Worm (Caenorhabditis elegans) whole organism, late embryonic: Measurements from ENCODE around the gene Y51B9A.14.

Experiments used
- C08G9.2 ChIP-seq: sonication (generic microtip); optimal IDR thresholded peaks from 2 replicates; lab custom pipeline; 2016; ENCODE audit warnings: mild to moderate bottlenecking, missing genetic modification characterization, moderate library complexity, missing compliant biosample characterization
- K02D7.2 ChIP-seq: sonication (generic microtip); optimal IDR thresholded peaks from 2 replicates; lab custom pipeline; 2017; ENCODE audit warnings: mild to moderate bottlenecking, missing genetic modification characterization, missing compliant biosample characterization
- T23F11.4 ChIP-seq: fragments of 200-800 bp; sonication (Bioruptor generic); optimal IDR thresholded peaks from 2 replicates; lab custom pipeline; 2018; ENCODE audit warnings: mild to moderate bottlenecking, missing genetic modification characterization, missing compliant biosample characterization
- ahr-1 ChIP-seq: sonication (generic microtip); optimal IDR thresholded peaks from 2 replicates; lab custom pipeline; 2016; ENCODE audit warnings: missing genetic modification characterization, missing compliant biosample characterization
- ceh-18 ChIP-seq: sonication (generic microtip); optimal IDR thresholded peaks from 2 replicates; lab custom pipeline; 2016; ENCODE audit warnings: missing genetic modification characterization, missing compliant biosample characterization
- ceh-2 ChIP-seq: sonication (generic microtip); optimal IDR thresholded peaks from 2 replicates; lab custom pipeline; 2016; ENCODE audit warnings: missing genotype, missing genetic modification characterization, missing compliant biosample characterization
- ceh-24 ChIP-seq: sonication (generic microtip); optimal IDR thresholded peaks from 2 replicates; lab custom pipeline; 2016; ENCODE audit warnings: mild to moderate bottlenecking, missing genetic modification characterization, missing compliant biosample characterization
- ceh-31 ChIP-seq: sonication (generic microtip); optimal IDR thresholded peaks from 2 replicates; lab custom pipeline; 2016; ENCODE audit warnings: missing genetic modification characterization, missing compliant biosample characterization
- ceh-45 ChIP-seq: fragments of 200-800 bp; sonication (Bioruptor generic); IDR thresholded peaks from 2 replicates; pipeline ENCODE4 v1.3.6; 2022; ENCODE audit warnings: missing genetic modification reagents, missing genetic modification characterization, missing compliant biosample characterization
- ceh-48 ChIP-seq: sonication (generic microtip); optimal IDR thresholded peaks from 2 replicates; lab custom pipeline; 2016; ENCODE audit warnings: missing genetic modification characterization, inconsistent platforms, missing compliant biosample characterization
- ceh-6 ChIP-seq: fragments of 200-800 bp; sonication (Bioruptor generic); optimal IDR thresholded peaks from 2 replicates; lab custom pipeline; 2018; ENCODE audit warnings: mild to moderate bottlenecking, missing genetic modification characterization, missing compliant biosample characterization
- dmd-4 ChIP-seq: sonication (generic microtip); optimal IDR thresholded peaks from 2 replicates; lab custom pipeline; 2016; ENCODE audit warnings: borderline replicate concordance, missing genetic modification characterization, missing compliant biosample characterization
- elt-2 ChIP-seq: sonication (generic microtip); optimal IDR thresholded peaks from 2 replicates; lab custom pipeline; 2016; ENCODE audit warnings: missing genetic modification reagents, missing genetic modification characterization, missing compliant biosample characterization
- elt-4 ChIP-seq: sonication (generic microtip); optimal IDR thresholded peaks from 2 replicates; lab custom pipeline; 2016; ENCODE audit warnings: missing genetic modification characterization, missing compliant biosample characterization
- eyg-1 ChIP-seq: sonication (generic microtip); optimal IDR thresholded peaks from 2 replicates; lab custom pipeline; 2016; ENCODE audit warnings: missing genotype, missing genetic modification characterization, missing compliant biosample characterization
- gmeb-2 ChIP-seq: sonication (generic microtip); optimal IDR thresholded peaks from 2 replicates; lab custom pipeline; 2016; ENCODE audit warnings: missing genetic modification characterization, inconsistent platforms, missing compliant biosample characterization
- hlh-15 ChIP-seq: sonication (generic microtip); optimal IDR thresholded peaks from 2 replicates; lab custom pipeline; 2016; ENCODE audit warnings: missing genetic modification characterization, missing compliant biosample characterization
- lim-6 ChIP-seq: sonication (generic microtip); optimal IDR thresholded peaks from 2 replicates; lab custom pipeline; 2016; ENCODE audit warnings: missing genetic modification characterization, missing compliant biosample characterization
- lin-11 ChIP-seq: fragments of 200-800 bp; sonication (Bioruptor generic); optimal IDR thresholded peaks from 2 replicates; lab custom pipeline; 2018; ENCODE audit warnings: mild to moderate bottlenecking, missing genetic modification characterization, missing compliant biosample characterization
- madf-2 ChIP-seq: sonication (generic microtip); optimal IDR thresholded peaks from 2 replicates; lab custom pipeline; 2017; ENCODE audit warnings: missing genetic modification characterization, missing compliant biosample characterization
- nfya-1 ChIP-seq: sonication (generic microtip); optimal IDR thresholded peaks from 2 replicates; lab custom pipeline; 2017; ENCODE audit warnings: missing genetic modification characterization, mild to moderate bottlenecking, missing compliant biosample characterization, antibody characterized with exemption, moderate library complexity
- nhr-11 ChIP-seq: fragments of 150-350 bp; optimal IDR thresholded peaks from 2 replicates; lab custom pipeline; 2014; ENCODE audit warnings: missing biosample characterization, missing genetic modification characterization
- npax-4 ChIP-seq: sonication (generic microtip); optimal IDR thresholded peaks from 2 replicates; lab custom pipeline; 2016; ENCODE audit warnings: missing genetic modification characterization, missing compliant biosample characterization
- pha-2 ChIP-seq: sonication (generic microtip); optimal IDR thresholded peaks from 2 replicates; lab custom pipeline; 2017; ENCODE audit warnings: mild to moderate bottlenecking, missing genetic modification characterization, missing compliant biosample characterization
- pha-4 ChIP-seq: fragments of 150-350 bp; optimal IDR thresholded peaks from 2 replicates; lab custom pipeline; 2018; ENCODE audit warnings: missing biosample characterization, missing genetic modification reagents, missing genetic modification characterization
- ref-2 ChIP-seq: sonication (generic microtip); optimal IDR thresholded peaks from 2 replicates; lab custom pipeline; 2016; ENCODE audit warnings: missing genetic modification characterization, missing compliant biosample characterization
- sdc-2 ChIP-seq: sonication (generic microtip); optimal IDR thresholded peaks from 2 replicates; lab custom pipeline; 2016; ENCODE audit warnings: missing genotype, missing genetic modification characterization, missing compliant biosample characterization
- sox-2 ChIP-seq: fragments of 200-800 bp; sonication (Bioruptor generic); IDR thresholded peaks from 2 replicates; pipeline ENCODE4 v1.3.6; 2022; ENCODE audit warnings: missing genetic modification reagents, missing genetic modification characterization, missing compliant biosample characterization
- syd-9 ChIP-seq: sonication (generic microtip); optimal IDR thresholded peaks from 2 replicates; lab custom pipeline; 2016; ENCODE audit warnings: mild to moderate bottlenecking, missing genetic modification characterization, moderate library complexity, missing compliant biosample characterization
- tbx-7 ChIP-seq: sonication (generic microtip); optimal IDR thresholded peaks from 2 replicates; lab custom pipeline; 2016; ENCODE audit warnings: missing genotype, missing genetic modification characterization, missing compliant biosample characterization
- ttx-3 ChIP-seq: sonication (generic microtip); optimal IDR thresholded peaks from 2 replicates; lab custom pipeline; 2016; ENCODE audit warnings: missing genetic modification reagents, missing genetic modification characterization, missing compliant biosample characterization
- unc-55 ChIP-seq: sonication (generic microtip); optimal IDR thresholded peaks from 2 replicates; lab custom pipeline; 2017; ENCODE audit warnings: missing biosample characterization, missing genetic modification reagents, missing genetic modification characterization
- unc-86 ChIP-seq: sonication (generic microtip); optimal IDR thresholded peaks from 2 replicates; lab custom pipeline; 2016; ENCODE audit warnings: missing genetic modification characterization, missing compliant biosample characterization
- ztf-16 ChIP-seq: sonication (generic microtip); optimal IDR thresholded peaks from 2 replicates; lab custom pipeline; 2017; ENCODE audit warnings: missing genetic modification characterization, missing compliant biosample characterization

Gene Y51B9A.14

ce11 chrII:9438853-9439252 lies 40.6 kb upstream of the Y51B9A.14 start:
- no peak for TF ChIP-seq pha-2
- no peak for TF ChIP-seq nhr-11
- TF ChIP-seq madf-2 (tag; lab: Kevin White, UChicago), result no peak
- no peak for TF ChIP-seq hlh-15 (tag; lab: Kevin White, UChicago)
- TF ChIP-seq elt-2 (tag; lab: Kevin White, UChicago), result no peak
- no peak for TF ChIP-seq sox-2 (GFP tag; lab: Robert Waterston, UW)
- TF ChIP-seq ceh-24 (tag; lab: Kevin White, UChicago), result no peak
- TF ChIP-seq, all 69 proteins: peak for 0

ce11 chrII:9438227-9438626 lies 40.0 kb upstream of the Y51B9A.14 start, which contains the start of gene chil-13:
Gene chil-13 (minus strand): TSS chrII:9438327.
- TF ChIP-seq sdc-2 (tag; lab: Kevin White, UChicago) (no peak), ztf-16 (tag; lab: Kevin White, UChicago) (no peak), dmd-4 (tag; lab: Kevin White, UChicago) (no peak), K02D7.2 (tag; lab: Kevin White, UChicago) (no peak), ceh-45 (no peak), lin-11 (tag; lab: Kevin White, UChicago) (no peak), tbx-7 (tag; lab: Kevin White, UChicago) (no peak), nfya-1 (no peak), gmeb-2 (tag; lab: Kevin White, UChicago) (no peak), ceh-18 (tag; lab: Kevin White, UChicago) (no peak), pha-2 (no peak), ref-2 (tag; lab: Kevin White, UChicago) (no peak), ceh-31 (tag; lab: Kevin White, UChicago) (no peak), ceh-6 (GFP tag; lab: Kevin White, UChicago) (no peak), syd-9 (tag; lab: Kevin White, UChicago) (no peak), lim-6 (tag; lab: Kevin White, UChicago) (no peak), ttx-3 (tag; lab: Kevin White, UChicago) (no peak), elt-4 (tag; lab: Kevin White, UChicago) (no peak)

ce11 chrII:9436009-9436408 lies 37.7 kb upstream of the Y51B9A.14 start, which contains the start of gene kin-16:
Gene kin-16 (minus strand): TSS chrII:9436109.
- TF ChIP-seq ahr-1 (tag; lab: Kevin White, UChicago) (no peak), ceh-2 (tag; lab: Kevin White, UChicago) (no peak), npax-4 (tag; lab: Kevin White, UChicago) (no peak), ttx-3 (tag; lab: Kevin White, UChicago) (no peak), ceh-48 (tag; lab: Kevin White, UChicago) (no peak)
- TF ChIP-seq, all 69 proteins: peak for 0

- TF ChIP-seq lim-6 (tag; lab: Kevin White, UChicago), result no peak
- no peak for TF ChIP-seq madf-2 (tag; lab: Kevin White, UChicago)
- no peak for TF ChIP-seq pha-4
- TF ChIP-seq unc-55 (GFP tag; lab: Kevin White, UChicago), result no peak
- no peak for TF ChIP-seq K02D7.2 (tag; lab: Kevin White, UChicago)
- TF ChIP-seq ztf-16 (tag; lab: Kevin White, UChicago), result no peak
- no peak for TF ChIP-seq syd-9 (tag; lab: Kevin White, UChicago)
- no peak for TF ChIP-seq eyg-1 (tag; lab: Kevin White, UChicago)
These were observed 35.3 kb upstream of the Y51B9A.14 start, which contains the start of gene kin-15 for ce11 chrII:9433609-9434008. Gene kin-15 (minus strand): TSS chrII:9433709.

DNA sequence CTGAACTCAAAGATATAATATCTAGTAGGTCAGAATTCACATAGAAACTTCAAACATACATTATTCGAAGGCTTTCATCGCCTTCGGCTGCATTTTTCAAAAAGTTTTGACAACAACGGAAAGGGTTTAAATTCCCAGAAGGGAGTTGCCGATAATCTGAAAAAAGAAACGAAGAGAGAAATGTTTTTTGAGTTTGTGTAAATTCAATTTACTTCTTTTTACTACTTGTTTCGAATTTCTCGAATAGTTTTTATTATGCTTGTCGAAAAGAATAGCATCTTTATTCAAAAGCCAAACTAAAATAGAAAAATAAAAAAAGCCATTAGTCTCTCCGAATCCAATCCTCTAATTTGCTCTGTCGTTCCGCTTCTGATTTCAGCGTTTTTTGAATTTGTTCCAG lies 32.8 kb upstream of the Y51B9A.14 start:
- TF ChIP-seq C08G9.2 (tag; lab: Kevin White, UChicago), result no peak
- TF ChIP-seq ceh-24 (tag; lab: Kevin White, UChicago), result no peak
- no peak for TF ChIP-seq lim-6 (tag; lab: Kevin White, UChicago)
- no peak for TF ChIP-seq T23F11.4 (GFP tag; lab: Kevin White, UChicago)
- TF ChIP-seq hlh-15 (tag; lab: Kevin White, UChicago), result no peak
- TF ChIP-seq sox-2 (GFP tag; lab: Robert Waterston, UW), result no peak
- TF ChIP-seq unc-86 (tag; lab: Kevin White, UChicago), result no peak
